Worm (Caenorhabditis elegans) whole organism, late embryonic: Measurements from ENCODE around the gene K06H7.2.

Experiments
- C38D4.7 ChIP-seq: fragments of 200-800 bp; sonication (Bioruptor generic); optimal IDR thresholded peaks from 2 replicates; lab custom pipeline; 2018; ENCODE audit warnings: mild to moderate bottlenecking, missing genetic modification characterization, moderate library complexity, missing compliant biosample characterization
- K02D7.2 ChIP-seq: sonication (generic microtip); optimal IDR thresholded peaks from 2 replicates; lab custom pipeline; 2017; ENCODE audit warnings: mild to moderate bottlenecking, missing genetic modification characterization, missing compliant biosample characterization
- K09A11.1 ChIP-seq: sonication (generic microtip); optimal IDR thresholded peaks from 2 replicates; lab custom pipeline; 2017; ENCODE audit warnings: antibody characterized with exemption, mild to moderate bottlenecking, missing genetic modification characterization, missing compliant biosample characterization; ENCODE audit not compliant: insufficient read depth
- T23F11.4 ChIP-seq: fragments of 200-800 bp; sonication (Bioruptor generic); optimal IDR thresholded peaks from 2 replicates; lab custom pipeline; 2018; ENCODE audit warnings: mild to moderate bottlenecking, missing genetic modification characterization, missing compliant biosample characterization
- Y22D7AL.16 ChIP-seq: sonication (generic microtip); optimal IDR thresholded peaks from 2 replicates; lab custom pipeline; 2016; ENCODE audit warnings: missing genetic modification characterization, missing compliant biosample characterization
- ama-1 ChIP-seq: fragments of 150-350 bp; optimal IDR thresholded peaks from 2 replicates; lab custom pipeline; 2014
- ceh-14 ChIP-seq: sonication (generic microtip); optimal IDR thresholded peaks from 2 replicates; lab custom pipeline; 2016; ENCODE audit warnings: missing genotype, missing genetic modification characterization, missing compliant biosample characterization
- ceh-18 ChIP-seq: sonication (generic microtip); optimal IDR thresholded peaks from 2 replicates; lab custom pipeline; 2016; ENCODE audit warnings: missing genetic modification characterization, missing compliant biosample characterization
- ceh-19 ChIP-seq: fragments of 200-800 bp; sonication (Bioruptor generic); optimal IDR thresholded peaks from 2 replicates; lab custom pipeline; 2018; ENCODE audit warnings: mild to moderate bottlenecking, missing genetic modification characterization, missing compliant biosample characterization
- ceh-2 ChIP-seq: sonication (generic microtip); optimal IDR thresholded peaks from 2 replicates; lab custom pipeline; 2016; ENCODE audit warnings: missing genotype, missing genetic modification characterization, missing compliant biosample characterization
- ceh-22 ChIP-seq: sonication (generic microtip); optimal IDR thresholded peaks from 2 replicates; lab custom pipeline; 2017; ENCODE audit warnings: missing biosample characterization, missing genetic modification characterization
- ceh-30 ChIP-seq: fragments of 150-350 bp; optimal IDR thresholded peaks from 2 replicates; lab custom pipeline; 2014; ENCODE audit warnings: missing biosample characterization, missing genetic modification characterization
- ceh-34 ChIP-seq: sonication (generic microtip); optimal IDR thresholded peaks from 2 replicates; lab custom pipeline; 2016; ENCODE audit warnings: mild to moderate bottlenecking, missing genetic modification characterization, missing compliant biosample characterization
- ceh-45 ChIP-seq: fragments of 200-800 bp; sonication (Bioruptor generic); IDR thresholded peaks from 2 replicates; pipeline ENCODE4 v1.3.6; 2022; ENCODE audit warnings: missing genetic modification reagents, missing genetic modification characterization, missing compliant biosample characterization
- ceh-9 ChIP-seq: sonication (generic microtip); optimal IDR thresholded peaks from 2 replicates; lab custom pipeline; 2016; ENCODE audit warnings: mild to moderate bottlenecking, missing genetic modification characterization, inconsistent platforms, missing compliant biosample characterization
- dmd-4 ChIP-seq: sonication (generic microtip); optimal IDR thresholded peaks from 2 replicates; lab custom pipeline; 2016; ENCODE audit warnings: borderline replicate concordance, missing genetic modification characterization, missing compliant biosample characterization
- elt-4 ChIP-seq: sonication (generic microtip); optimal IDR thresholded peaks from 2 replicates; lab custom pipeline; 2016; ENCODE audit warnings: missing genetic modification characterization, missing compliant biosample characterization
- ets-4 ChIP-seq: sonication (generic microtip); optimal IDR thresholded peaks from 2 replicates; lab custom pipeline; 2016; ENCODE audit warnings: missing genetic modification characterization, missing compliant biosample characterization
- eyg-1 ChIP-seq: sonication (generic microtip); optimal IDR thresholded peaks from 2 replicates; lab custom pipeline; 2016; ENCODE audit warnings: missing genotype, missing genetic modification characterization, missing compliant biosample characterization
- fax-1 ChIP-seq: sonication (generic microtip); optimal IDR thresholded peaks from 2 replicates; lab custom pipeline; 2016; ENCODE audit warnings: missing genotype, missing genetic modification characterization, missing compliant biosample characterization
- fkh-10 ChIP-seq: fragments of 150-350 bp; optimal IDR thresholded peaks from 2 replicates; lab custom pipeline; 2014; ENCODE audit warnings: missing biosample characterization, missing genetic modification reagents, missing genetic modification characterization
- fkh-6 ChIP-seq: sonication (generic microtip); optimal IDR thresholded peaks from 2 replicates; lab custom pipeline; 2016; ENCODE audit warnings: missing genetic modification characterization, missing compliant biosample characterization
- hlh-13 ChIP-seq: fragments of 200-800 bp; sonication (Bioruptor generic); optimal IDR thresholded peaks from 2 replicates; lab custom pipeline; 2018; ENCODE audit warnings: mild to moderate bottlenecking, missing genetic modification characterization, missing compliant biosample characterization
- hlh-15 ChIP-seq: sonication (generic microtip); optimal IDR thresholded peaks from 2 replicates; lab custom pipeline; 2016; ENCODE audit warnings: missing genetic modification characterization, missing compliant biosample characterization
- hlh-30 ChIP-seq: sonication (generic microtip); optimal IDR thresholded peaks from 2 replicates; lab custom pipeline; 2017; ENCODE audit warnings: antibody characterized with exemption, missing genetic modification characterization, missing compliant biosample characterization; ENCODE audit not compliant: insufficient read depth
- hlh-6 ChIP-seq: sonication (generic microtip); optimal IDR thresholded peaks from 2 replicates; lab custom pipeline; 2016; ENCODE audit warnings: missing genotype, missing genetic modification characterization, missing compliant biosample characterization
- hlh-8 ChIP-seq: sonication (generic microtip); optimal IDR thresholded peaks from 2 replicates; lab custom pipeline; 2016; ENCODE audit warnings: missing genotype, missing genetic modification characterization, missing compliant biosample characterization
- lim-6 ChIP-seq: sonication (generic microtip); optimal IDR thresholded peaks from 2 replicates; lab custom pipeline; 2016; ENCODE audit warnings: missing genetic modification characterization, missing compliant biosample characterization
- madf-2 ChIP-seq: sonication (generic microtip); optimal IDR thresholded peaks from 2 replicates; lab custom pipeline; 2017; ENCODE audit warnings: missing genetic modification characterization, missing compliant biosample characterization
- nfya-1 ChIP-seq: sonication (generic microtip); optimal IDR thresholded peaks from 2 replicates; lab custom pipeline; 2017; ENCODE audit warnings: missing genetic modification characterization, mild to moderate bottlenecking, missing compliant biosample characterization, antibody characterized with exemption, moderate library complexity
- nhr-11 ChIP-seq: fragments of 150-350 bp; optimal IDR thresholded peaks from 2 replicates; lab custom pipeline; 2014; ENCODE audit warnings: missing biosample characterization, missing genetic modification characterization
- nhr-232 ChIP-seq: sonication (generic microtip); optimal IDR thresholded peaks from 2 replicates; lab custom pipeline; 2016; ENCODE audit warnings: missing genetic modification characterization, missing compliant biosample characterization
- npax-4 ChIP-seq: sonication (generic microtip); optimal IDR thresholded peaks from 2 replicates; lab custom pipeline; 2016; ENCODE audit warnings: missing genetic modification characterization, missing compliant biosample characterization
- odd-2 ChIP-seq: sonication (generic microtip); optimal IDR thresholded peaks from 2 replicates; lab custom pipeline; 2017; ENCODE audit warnings: antibody characterized with exemption, mild to moderate bottlenecking, missing genetic modification characterization, missing compliant biosample characterization
- pros-1 ChIP-seq: fragments of 150-350 bp; optimal IDR thresholded peaks from 2 replicates; lab custom pipeline; 2014; ENCODE audit warnings: missing biosample characterization, missing genetic modification reagents, missing genetic modification characterization
- ref-2 ChIP-seq: sonication (generic microtip); optimal IDR thresholded peaks from 2 replicates; lab custom pipeline; 2016; ENCODE audit warnings: missing genetic modification characterization, missing compliant biosample characterization
- rnt-1 ChIP-seq: sonication (generic microtip); optimal IDR thresholded peaks from 2 replicates; lab custom pipeline; 2016; ENCODE audit warnings: missing genetic modification characterization, missing compliant biosample characterization
- sox-2 ChIP-seq: fragments of 200-800 bp; sonication (Bioruptor generic); IDR thresholded peaks from 2 replicates; pipeline ENCODE4 v1.3.6; 2022; ENCODE audit warnings: missing genetic modification reagents, missing genetic modification characterization, missing compliant biosample characterization
- syd-9 ChIP-seq: sonication (generic microtip); optimal IDR thresholded peaks from 2 replicates; lab custom pipeline; 2016; ENCODE audit warnings: mild to moderate bottlenecking, missing genetic modification characterization, moderate library complexity, missing compliant biosample characterization
- ttx-3 ChIP-seq: sonication (generic microtip); optimal IDR thresholded peaks from 2 replicates; lab custom pipeline; 2016; ENCODE audit warnings: missing genetic modification reagents, missing genetic modification characterization, missing compliant biosample characterization
- unc-3 ChIP-seq, 2 experiments: fragments of 200-800 bp in 1 of 2; sonication (Bioruptor generic) in 1 of 2; sonication (generic microtip) in 1 of 2; conservative IDR thresholded peaks in 1 of 2; optimal IDR thresholded peaks in 1 of 2; 2 replicates each; pipeline versions ENCODE4 v1.3.6 to Lab custom; 2016 to 2022; ENCODE audit warnings: missing compliant biosample characterization in 2 of 2, missing genetic modification characterization in 2 of 2, missing genetic modification reagents in 1 of 2
- unc-42 ChIP-seq: sonication (generic microtip); optimal IDR thresholded peaks from 2 replicates; lab custom pipeline; 2016; ENCODE audit warnings: missing genotype, missing genetic modification characterization, missing compliant biosample characterization
- unc-55 ChIP-seq: sonication (generic microtip); optimal IDR thresholded peaks from 2 replicates; lab custom pipeline; 2017; ENCODE audit warnings: missing biosample characterization, missing genetic modification reagents, missing genetic modification characterization
- unc-86 ChIP-seq: sonication (generic microtip); optimal IDR thresholded peaks from 2 replicates; lab custom pipeline; 2016; ENCODE audit warnings: missing genetic modification characterization, missing compliant biosample characterization
- zip-5 ChIP-seq: sonication (generic microtip); optimal IDR thresholded peaks from 2 replicates; lab custom pipeline; 2016; ENCODE audit warnings: missing genetic modification characterization, missing compliant biosample characterization
- ztf-16 ChIP-seq: sonication (generic microtip); optimal IDR thresholded peaks from 2 replicates; lab custom pipeline; 2017; ENCODE audit warnings: missing genetic modification characterization, missing compliant biosample characterization

The K06H7.2 gene

ce11 chrIII:8099022-8099421 lies 5.6 kb downstream of the K06H7.2 start, which contains the start of gene K06H7.1:
Gene K06H7.1, plus strand, starts transcription at chrIII:8099322.
- no peak for TF ChIP-seq ceh-34 (tag; lab: Kevin White, UChicago)
- TF ChIP-seq, all 69 proteins: peak for 0

- TF ChIP-seq ceh-18 (tag; lab: Kevin White, UChicago) (no peak), unc-86 (tag; lab: Kevin White, UChicago) (no peak), ceh-45 (GFP tag; lab: Robert Waterston, UW) (no peak), nfya-1 (tag; lab: Kevin White, UChicago) (peak; percentile 26), hlh-6 (tag; lab: Kevin White, UChicago) (no peak)
Observed at ce11 chrIII:8100960-8101359, 7.6 kb downstream of the K06H7.2 start, which contains the start of gene plk-1. Gene plk-1, plus strand, starts transcription at chrIII:8101348.

- TF ChIP-seq Y22D7AL.16 (tag; lab: Kevin White, UChicago) (no peak), dmd-4 (no peak), ceh-14 (tag; lab: Kevin White, UChicago) (no peak), syd-9 (tag; lab: Kevin White, UChicago) (no peak), ets-4 (tag; lab: Kevin White, UChicago) (no peak), ceh-34 (tag; lab: Kevin White, UChicago) (no peak), zip-5 (tag; lab: Kevin White, UChicago) (no peak), madf-2 (tag; lab: Kevin White, UChicago) (no peak), ceh-18 (tag; lab: Kevin White, UChicago) (no peak), npax-4 (tag; lab: Kevin White, UChicago) (no peak), fkh-6 (no peak), hlh-13 (GFP tag; lab: Kevin White, UChicago) (no peak), unc-3 (GFP tag; conservative IDR thresholded peaks at IDR 0.05; lab: Robert Waterston, UW) (no peak), unc-3 (tag; optimal IDR thresholded peaks at IDR 0.05; lab: Kevin White, UChicago) (no peak), hlh-8 (no peak), ceh-30 (no peak), rnt-1 (no peak), nhr-11 (tag; lab: Kevin White, UChicago) (no peak), K09A11.1 (tag; lab: Kevin White, UChicago) (no peak), ceh-9 (tag; lab: Kevin White, UChicago) (no peak), eyg-1 (no peak)
Observed at ce11 chrIII:8105771-8106170, 12.4 kb downstream of the K06H7.2 start.

- peak; percentile 44 for TF ChIP-seq fkh-10 (GFP tag; lab: Kevin White, UChicago)
- TF ChIP-seq unc-42 (tag; lab: Kevin White, UChicago): peak; percentile 53
- TF ChIP-seq sox-2 (GFP tag; lab: Robert Waterston, UW): peak; percentile 67
- TF ChIP-seq npax-4 (tag; lab: Kevin White, UChicago): peak; percentile 51
- TF ChIP-seq ttx-3 (tag; lab: Kevin White, UChicago): peak; percentile 58
- peak; percentile 35 for TF ChIP-seq ceh-2
- TF ChIP-seq hlh-15: peak; percentile 1
- TF ChIP-seq ceh-22 (tag; lab: Kevin White, UChicago): no peak
- peak; percentile 63 for TF ChIP-seq nhr-232 (tag; lab: Kevin White, UChicago)
- no peak for TF ChIP-seq ama-1 (lab: Kevin White, UChicago)
- TF ChIP-seq ceh-19: peak; percentile 71
- peak; percentile 36 for TF ChIP-seq zip-5 (tag; lab: Kevin White, UChicago)
- peak; percentile 40 for TF ChIP-seq odd-2 (tag; lab: Kevin White, UChicago)
- peak; percentile 40 for TF ChIP-seq fax-1 (tag; lab: Kevin White, UChicago)
- no peak for TF ChIP-seq elt-4 (tag; lab: Kevin White, UChicago)
- TF ChIP-seq ztf-16 (tag; lab: Kevin White, UChicago): peak; percentile 46
- TF ChIP-seq nfya-1 (tag; lab: Kevin White, UChicago): peak; percentile 41
- no peak for TF ChIP-seq lim-6 (tag; lab: Kevin White, UChicago)
- TF ChIP-seq T23F11.4 (GFP tag; lab: Kevin White, UChicago): peak; percentile 70
- no peak for TF ChIP-seq hlh-30
- peak; percentile 86 for TF ChIP-seq ceh-45 (GFP tag; lab: Robert Waterston, UW)
- TF ChIP-seq ref-2 (tag; lab: Kevin White, UChicago): peak; percentile 41
- TF ChIP-seq unc-55 (GFP tag; lab: Kevin White, UChicago): no peak
- TF ChIP-seq K02D7.2 (tag; lab: Kevin White, UChicago): peak; percentile 49
- peak; percentile 66 for TF ChIP-seq unc-86 (tag; lab: Kevin White, UChicago)
- peak; percentile 29 for TF ChIP-seq eyg-1
- peak; percentile 20 for TF ChIP-seq ceh-30
- peak; percentile 34 for TF ChIP-seq pros-1 (tag; lab: Kevin White, UChicago)
- TF ChIP-seq C38D4.7 (GFP tag; lab: Kevin White, UChicago): peak; percentile 76
- peak; percentile 53 for TF ChIP-seq K09A11.1 (tag; lab: Kevin White, UChicago)
Observed at ce11 chrIII:8106476-8106875, 13.1 kb downstream of the K06H7.2 start.
